Fruit fly (Drosophila melanogaster): ENCODE data around the gene Dbx.

DNA sequence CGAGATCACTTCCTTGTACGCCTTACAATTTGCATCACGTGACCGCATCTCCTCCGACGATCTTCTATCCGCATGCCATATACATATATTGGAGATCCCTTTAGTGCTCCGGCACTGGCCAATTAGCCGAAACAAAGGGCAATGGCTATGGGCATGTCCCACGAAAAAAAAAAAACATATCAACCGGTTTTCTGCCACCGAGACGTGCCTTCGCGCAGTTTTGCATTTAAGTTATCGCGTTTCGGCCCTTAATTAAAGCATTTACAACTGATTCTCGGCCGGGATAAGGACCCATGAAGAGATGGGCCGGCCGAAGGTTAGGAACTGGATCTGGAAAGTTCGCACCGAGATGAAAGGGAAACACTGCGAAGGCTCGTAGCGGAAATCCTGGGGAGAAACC lies 21.5 kb upstream of the Dbx start:
- no peak for TF ChIP-seq CG7101 (tag; optimal IDR thresholded peaks at IDR 0.05)
- TF ChIP-seq kay (GFP tag; ENCODE audit: borderline replicate concordance) = no peak
- no peak for TF ChIP-seq Clk (GFP tag; optimal IDR thresholded peaks at IDR 0.05)
- no peak for TF ChIP-seq CG33017 (tag; optimal IDR thresholded peaks at IDR 0.05)
- no peak for TF ChIP-seq CG1620 (GFP tag; optimal IDR thresholded peaks at IDR 0.05)
- no peak for TF ChIP-seq CG7045 (GFP tag; optimal IDR thresholded peaks at IDR 0.05)
